Worm (Caenorhabditis elegans) whole organism, mixed stage, embryonic: Measurements from ENCODE around the gene sup-18.

Experiments used
- M03D4.4 ChIP-seq: sonication (generic microtip); optimal IDR thresholded peaks from 2 replicates; lab custom pipeline; 2017; ENCODE audit warnings: mild to moderate bottlenecking, missing genetic modification characterization, missing compliant biosample characterization
- ces-1 ChIP-seq: fragments of 150-350 bp; optimal IDR thresholded peaks from 2 replicates; lab custom pipeline; 2014; ENCODE audit warnings: missing biosample characterization, missing genetic modification reagents, missing genetic modification characterization
- cnd-1 ChIP-seq: fragments of 200-800 bp; sonication (Bioruptor generic); optimal IDR thresholded peaks from 2 replicates; lab custom pipeline; 2018; ENCODE audit warnings: mild to moderate bottlenecking, missing genetic modification characterization, missing compliant biosample characterization
- unc-39 ChIP-seq: fragments of 150-350 bp; optimal IDR thresholded peaks from 2 replicates; lab custom pipeline; 2014; ENCODE audit warnings: missing biosample characterization, missing genetic modification characterization

DNA sequence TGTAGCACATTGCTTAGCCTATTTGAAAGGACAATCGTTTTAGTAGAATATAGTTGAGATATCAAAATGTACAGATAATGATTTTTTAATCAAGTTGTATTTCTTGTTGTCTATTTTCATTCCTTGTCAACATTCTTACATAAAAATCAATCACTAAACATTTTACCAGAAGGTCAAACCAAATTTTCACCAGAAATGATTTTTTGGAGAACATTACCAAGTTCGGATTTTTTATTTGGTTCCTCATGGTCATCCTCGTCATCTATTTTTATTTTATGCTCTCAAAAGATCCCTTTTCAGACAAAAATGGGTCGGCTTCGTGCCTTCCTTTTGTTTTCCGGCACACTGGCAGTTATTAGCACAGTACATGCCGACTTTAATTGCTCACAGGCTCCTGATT, 5.2 kb downstream of the sup-18 start, which contains the start of gene tyr-1:
- TF ChIP-seq unc-39 (tag; lab: Kevin White, UChicago) (no peak), M03D4.4 (tag; lab: Kevin White, UChicago) (no peak), ces-1 (GFP tag; lab: Kevin White, UChicago) (no peak), cnd-1 (no peak)
